Fruit fly (Drosophila melanogaster): Measurements from ENCODE around the gene CG10026.

Gene CG10026

dm6 chr2L:19425765-19426329 lies 28.2 kb upstream of the CG10026 start (continued):
- TF ChIP-seq CG7271 (tag; optimal IDR thresholded peaks at IDR 0.05): no peak
- peak; percentile 70 for TF ChIP-seq Ssrp (tag; optimal IDR thresholded peaks at IDR 0.05)
- TF ChIP-seq CG31365 (tag; optimal IDR thresholded peaks at IDR 0.05): no peak
- TF ChIP-seq tna (GFP tag; IDR thresholded peaks at IDR 0.05; ENCODE audit: partially characterized antibody): no peak
- no peak for TF ChIP-seq sc (optimal IDR thresholded peaks at IDR 0.05)
- TF ChIP-seq sc (GFP tag; optimal IDR thresholded peaks at IDR 0.05): peak; percentile 14
- peak; percentile 55 for TF ChIP-seq Sox100B (GFP tag; optimal IDR thresholded peaks at IDR 0.05)
- TF ChIP-seq CG4617 (GFP tag; optimal IDR thresholded peaks at IDR 0.05; ENCODE audit: borderline replicate concordance): peak; percentile 9
- peak; percentile 53 for TF ChIP-seq CG16815 (GFP tag; optimal IDR thresholded peaks at IDR 0.05)
- TF ChIP-seq eve (GFP tag; optimal IDR thresholded peaks at IDR 0.05): no peak
- no peak for TF ChIP-seq Neu2 (GFP tag; optimal IDR thresholded peaks at IDR 0.05; ENCODE audit: borderline replicate concordance)
- TF ChIP-seq Ravus (GFP tag; IDR thresholded peaks at IDR 0.05): peak; percentile 30; the same call in 1 of the 2 replicates
- TF ChIP-seq CG4820 (GFP tag; optimal IDR thresholded peaks at IDR 0.05): peak; percentile 40
- peak; percentile 39 for TF ChIP-seq CG14667 (GFP tag; IDR thresholded peaks at IDR 0.05)
- TF ChIP-seq CG15479 (GFP tag; optimal IDR thresholded peaks at IDR 0.05): no peak
- TF ChIP-seq nerfin-1 (tag; optimal IDR thresholded peaks at IDR 0.05): peak; percentile 91
- TF ChIP-seq CG4360 (GFP tag; IDR thresholded peaks at IDR 0.05): peak; percentile 80
- no peak for TF ChIP-seq Dfd (GFP tag; optimal IDR thresholded peaks at IDR 0.05)
- TF ChIP-seq gfzf (GFP tag; optimal IDR thresholded peaks at IDR 0.05): no peak
- TF ChIP-seq kah (GFP tag; optimal IDR thresholded peaks at IDR 0.05): peak; percentile 35
- peak; percentile 93 for TF ChIP-seq CTCF (GFP tag; optimal IDR thresholded peaks at IDR 0.05)
- TF ChIP-seq Atf-2 (GFP tag; optimal IDR thresholded peaks at IDR 0.05): peak; percentile 40
- peak; percentile 10 for TF ChIP-seq ewg (GFP tag; optimal IDR thresholded peaks at IDR 0.05)
- peak; percentile 59 for TF ChIP-seq pb (GFP tag; optimal IDR thresholded peaks at IDR 0.05)
- peak; percentile 55 for TF ChIP-seq CG5245 (GFP tag; optimal IDR thresholded peaks at IDR 0.05)
- no peak for TF ChIP-seq eyg (GFP tag; optimal IDR thresholded peaks at IDR 0.05)
- peak; percentile 80 for TF ChIP-seq zen (tag; optimal IDR thresholded peaks at IDR 0.05)
- no peak for TF ChIP-seq cg (GFP tag; optimal IDR thresholded peaks at IDR 0.05)
- peak; percentile 71; the same call in 1 of the 3 replicates for TF ChIP-seq CG3726 (GFP tag; IDR thresholded peaks at IDR 0.05)
- TF ChIP-seq Lpt (GFP tag; optimal IDR thresholded peaks at IDR 0.05): peak; percentile 77
- peak; percentile 30 for TF ChIP-seq Adf1 (GFP tag; IDR thresholded peaks at IDR 0.05)
- no peak for TF ChIP-seq Dref (GFP tag; IDR thresholded peaks at IDR 0.05)
- TF ChIP-seq GATAe (GFP tag; conservative IDR thresholded peaks at IDR 0.05): peak; percentile 43; the same call in 1 of the 2 replicates
- TF ChIP-seq CG3838 (GFP tag; optimal IDR thresholded peaks at IDR 0.05): no peak
- no peak for TF ChIP-seq HLHmδ (GFP tag; optimal IDR thresholded peaks at IDR 0.05)
- peak; percentile 45 for TF ChIP-seq CG4854 (GFP tag; optimal IDR thresholded peaks at IDR 0.05)
- peak; percentile 44 for TF ChIP-seq CG9437 (GFP tag; optimal IDR thresholded peaks at IDR 0.05)
- TF ChIP-seq caup (GFP tag; optimal IDR thresholded peaks at IDR 0.05; ENCODE audit: severe bottlenecking): peak; percentile 50
- TF ChIP-seq Med (GFP tag): peak; percentile 92
- TF ChIP-seq Mad (GFP tag; optimal IDR thresholded peaks at IDR 0.05): peak; percentile 28
- peak; percentile 80 for TF ChIP-seq CG18262 (tag; optimal IDR thresholded peaks at IDR 0.05)
- peak; percentile 59 for TF ChIP-seq CG10959 (GFP tag; IDR thresholded peaks at IDR 0.05)
- peak; percentile 69 for TF ChIP-seq esg (GFP tag; conservative IDR thresholded peaks at IDR 0.05)
- TF ChIP-seq Spps (tag; optimal IDR thresholded peaks at IDR 0.05): no peak
- TF ChIP-seq dm (GFP tag; optimal IDR thresholded peaks at IDR 0.05): no peak
- TF ChIP-seq CG16813 (GFP tag; IDR thresholded peaks at IDR 0.05; ENCODE audit: partially characterized antibody): no peak
- TF ChIP-seq CG18011 (GFP tag; optimal IDR thresholded peaks at IDR 0.05): peak; percentile 32
- peak; percentile 69 for TF ChIP-seq tap (tag; optimal IDR thresholded peaks at IDR 0.05)
- TF ChIP-seq CG14014 (GFP tag; IDR thresholded peaks at IDR 0.05): peak; percentile 74
- no peak for TF ChIP-seq CG6683 (GFP tag; optimal IDR thresholded peaks at IDR 0.05)
- peak; percentile 47 for TF ChIP-seq slp2 (GFP tag; optimal IDR thresholded peaks at IDR 0.05)
